Fruit fly (Drosophila melanogaster) whole organism, embryonic: ENCODE data around the gene Atac2.

Experiments used
- BtbVII ChIP-seq: fragments of 200-800 bp; sonication (Bioruptor generic); optimal IDR thresholded peaks from 3 replicates; lab custom pipeline; 2017; ENCODE audit warnings: missing biosample characterization, mild to moderate bottlenecking, missing genetic modification characterization
- CG1024 ChIP-seq: fragments of 200-800 bp; sonication (Bioruptor generic); IDR thresholded peaks from 2 replicates; pipeline ENCODE4 v1.3.6; 2022; ENCODE audit warnings: missing biosample characterization, missing genetic modification characterization
- CG10321 ChIP-seq: fragments of 200-800 bp; sonication (Bioruptor generic); IDR thresholded peaks from 2 replicates; pipeline ENCODE4 v1.3.6; 2022; ENCODE audit warnings: missing biosample characterization, missing genetic modification characterization
- CG10959 ChIP-seq: fragments of 200-800 bp; sonication (Bioruptor generic); IDR thresholded peaks from 2 replicates; pipeline ENCODE4 v1.3.6; 2022; ENCODE audit warnings: missing biosample characterization, missing genetic modification characterization
- CG11093 ChIP-seq: fragments of 200-800 bp; sonication (Bioruptor generic); IDR thresholded peaks from 3 replicates; pipeline ENCODE4 v1.3.6; 2022; ENCODE audit warnings: missing biosample characterization, missing genetic modification characterization
- CG15479 ChIP-seq: fragments of 200-800 bp; sonication (Bioruptor generic); optimal IDR thresholded peaks from 3 replicates; lab custom pipeline; 2019; ENCODE audit warnings: missing biosample characterization, mild to moderate bottlenecking, missing genetic modification characterization, moderate library complexity
- CG16815 ChIP-seq: fragments of 200-800 bp; sonication (Bioruptor generic); optimal IDR thresholded peaks from 3 replicates; lab custom pipeline; 2017; ENCODE audit warnings: missing biosample characterization, mild to moderate bottlenecking, missing genetic modification characterization
- CG2116 ChIP-seq: fragments of 200-800 bp; sonication (Bioruptor generic); optimal IDR thresholded peaks from 3 replicates; lab custom pipeline; 2018; ENCODE audit warnings: missing biosample characterization, mild to moderate bottlenecking, missing genetic modification characterization
- CG34376 ChIP-seq: fragments of 200-800 bp; sonication (Bioruptor generic); optimal IDR thresholded peaks from 2 replicates; lab custom pipeline; 2018; ENCODE audit warnings: missing biosample characterization, mild to moderate bottlenecking, missing genetic modification characterization
- CG3726 ChIP-seq: fragments of 200-800 bp; sonication (Bioruptor generic); IDR thresholded peaks from 3 replicates; pipeline ENCODE4, ENCODE4 v1.3.6; 2022; ENCODE audit warnings: missing biosample characterization, missing genetic modification characterization
- CG4328 ChIP-seq: fragments of 200-800 bp; sonication (Bioruptor generic); optimal IDR thresholded peaks from 3 replicates; lab custom pipeline; 2017; ENCODE audit warnings: missing biosample characterization, missing genetic modification reagents, missing genetic modification characterization
- CG5953 ChIP-seq: fragments of 200-800 bp; sonication (Bioruptor generic); IDR thresholded peaks from 2 replicates; pipeline ENCODE4 v1.3.6; 2022; ENCODE audit warnings: missing biosample characterization, missing genetic modification characterization
- CG6689 ChIP-seq: fragments of 200-800 bp; sonication (Bioruptor generic); IDR thresholded peaks from 2 replicates; pipeline ENCODE4 v1.3.6; 2022; ENCODE audit warnings: missing biosample characterization, missing genetic modification characterization
- CG7271 ChIP-seq: fragments of 200-800 bp; sonication (Bioruptor generic); optimal IDR thresholded peaks from 2 replicates; lab custom pipeline; 2018; ENCODE audit warnings: missing biosample characterization, mild to moderate bottlenecking, missing genetic modification characterization, moderate library complexity
- CG7357 ChIP-seq: fragments of 200-800 bp; sonication (Bioruptor generic); IDR thresholded peaks from 3 replicates; pipeline ENCODE4 v1.3.6; 2022; ENCODE audit warnings: missing biosample characterization, missing genetic modification characterization
- CG7745 ChIP-seq: fragments of 200-800 bp; sonication (Bioruptor generic); optimal IDR thresholded peaks from 2 replicates; lab custom pipeline; 2018; ENCODE audit warnings: missing biosample characterization, mild to moderate bottlenecking, missing genetic modification characterization, moderate library complexity
- CG7987 ChIP-seq: fragments of 200-800 bp; sonication (Bioruptor generic); optimal IDR thresholded peaks from 2 replicates; lab custom pipeline; 2018; ENCODE audit warnings: missing biosample characterization, mild to moderate bottlenecking, missing genetic modification characterization, moderate library complexity
- Deaf1 ChIP-seq: fragments of 200-800 bp; optimal IDR thresholded peaks from 3 replicates; lab custom pipeline; 2019; ENCODE audit warnings: missing biosample characterization, mild to moderate bottlenecking, missing genetic modification characterization, moderate library complexity
- Dll ChIP-seq: fragments of 200-800 bp; sonication (Bioruptor generic); IDR thresholded peaks from 4 replicates; pipeline ENCODE4 v1.3.6; 2022; ENCODE audit warnings: missing biosample characterization, missing genetic modification characterization; ENCODE audit not compliant: partially characterized antibody
- Fer3 ChIP-seq: fragments of 200-800 bp; sonication (Bioruptor generic); optimal IDR thresholded peaks from 2 replicates; lab custom pipeline; 2018; ENCODE audit warnings: missing biosample characterization, mild to moderate bottlenecking, missing genetic modification characterization, moderate library complexity
- GATAe ChIP-seq: fragments of 200-800 bp; sonication (Bioruptor generic); conservative IDR thresholded peaks from 2 replicates; pipeline ENCODE4 v1.3.6; 2022; ENCODE audit warnings: missing biosample characterization, missing genetic modification characterization
- Med ChIP-seq: fragments of 200-800 bp; sonication (Bioruptor generic); peaks from one replicate; lab custom pipeline; 2016; ENCODE audit warnings: missing biosample characterization, missing genetic modification characterization, mild to moderate bottlenecking, inconsistent platforms, moderate library complexity
- NK7.1 ChIP-seq: fragments of 200-800 bp; sonication (Bioruptor generic); optimal IDR thresholded peaks from 3 replicates; lab custom pipeline; 2016; ENCODE audit warnings: missing biosample characterization, missing genetic modification characterization
- Nf-YA ChIP-seq: fragments of 200-800 bp; sonication (Bioruptor generic); IDR thresholded peaks from 2 replicates; pipeline ENCODE4 v1.3.6; 2022; ENCODE audit warnings: missing biosample characterization, missing genetic modification characterization
- Oaz ChIP-seq: fragments of 200-800 bp; sonication (Bioruptor generic); IDR thresholded peaks from 2 replicates; pipeline ENCODE4 v1.3.6; 2022; ENCODE audit warnings: missing biosample characterization, missing genetic modification characterization
- Pdp1 ChIP-seq, 2 experiments: fragments of 200-800 bp; sonication (Bioruptor generic); optimal IDR thresholded peaks; 3 replicates each; lab custom pipeline; 2016; ENCODE audit warnings: missing biosample characterization in 2 of 2, missing genetic modification characterization in 2 of 2, mild to moderate bottlenecking in 1 of 2, moderate library complexity in 1 of 2
- Scr ChIP-seq: fragments of 200-800 bp; sonication (Bioruptor generic); IDR thresholded peaks from 2 replicates; pipeline ENCODE4 v1.3.6; 2022; ENCODE audit warnings: missing biosample characterization, missing genetic modification characterization; ENCODE audit not compliant: partially characterized antibody
- Sox102F ChIP-seq: fragments of 200-800 bp; sonication (Bioruptor generic); optimal IDR thresholded peaks from 2 replicates; lab custom pipeline; 2018; ENCODE audit warnings: missing biosample characterization, mild to moderate bottlenecking, missing genetic modification characterization, moderate library complexity
- Trl ChIP-seq, 3 experiments: fragments of >200 bp in 2 of 3; fragments of 200-800 bp in 1 of 3; sonication (Bioruptor generic) in 1 of 3; optimal IDR thresholded peaks; 2 replicates in 1 of 3; 3 replicates in 2 of 3; lab custom pipeline; 2016 to 2017; ENCODE audit warnings: missing biosample characterization in 1 of 3, missing genetic modification characterization in 1 of 3
- abd-A ChIP-seq: fragments of 200-800 bp; sonication (Bioruptor generic); optimal IDR thresholded peaks from 3 replicates; lab custom pipeline; 2019; ENCODE audit warnings: missing biosample characterization, mild to moderate bottlenecking, missing genetic modification characterization, moderate library complexity
- bbx ChIP-seq: fragments of 200-800 bp; sonication (Bioruptor generic); IDR thresholded peaks from 2 replicates; pipeline ENCODE4 v1.3.6; 2022; ENCODE audit warnings: missing biosample characterization, missing genetic modification characterization; ENCODE audit not compliant: partially characterized antibody
- crol ChIP-seq: fragments of 200-800 bp; sonication (Bioruptor generic); IDR thresholded peaks from 2 replicates; pipeline ENCODE4 v1.3.6; 2022; ENCODE audit warnings: missing biosample characterization, missing genetic modification characterization
- dimm ChIP-seq: fragments of 200-800 bp; sonication (Bioruptor generic); IDR thresholded peaks from 2 replicates; pipeline ENCODE4 v1.3.6; 2022; ENCODE audit warnings: missing biosample characterization, missing genetic modification characterization
- exex ChIP-seq: fragments of 200-800 bp; sonication (Bioruptor generic); optimal IDR thresholded peaks from 4 replicates; lab custom pipeline; 2018; ENCODE audit warnings: missing biosample characterization, mild to moderate bottlenecking, missing genetic modification characterization, moderate library complexity
- ftz-f1 ChIP-seq: fragments of 200-800 bp; sonication (Bioruptor generic); optimal IDR thresholded peaks from 2 replicates; lab custom pipeline; 2016; ENCODE audit warnings: missing biosample characterization, missing genetic modification characterization
- lab ChIP-seq: fragments of 200-800 bp; sonication (Bioruptor generic); optimal IDR thresholded peaks from 3 replicates; lab custom pipeline; 2017; ENCODE audit warnings: missing biosample characterization, missing genetic modification characterization, mild to moderate bottlenecking, moderate library complexity, missing genetic modification reagents
- mirr ChIP-seq: fragments of 200-800 bp; sonication (Bioruptor generic); optimal IDR thresholded peaks from 3 replicates; lab custom pipeline; 2018; ENCODE audit warnings: missing biosample characterization, mild to moderate bottlenecking, missing genetic modification characterization
- nau ChIP-seq: fragments of 200-800 bp; sonication (Bioruptor generic); optimal IDR thresholded peaks from 3 replicates; lab custom pipeline; 2017; ENCODE audit warnings: missing biosample characterization, mild to moderate bottlenecking, missing genetic modification characterization, missing genetic modification reagents
- row ChIP-seq: fragments of 200-800 bp; sonication (Bioruptor generic); IDR thresholded peaks from 3 replicates; pipeline ENCODE4 v1.3.6; 2022; ENCODE audit warnings: missing biosample characterization, missing genetic modification characterization
- sd ChIP-seq: fragments of 200-800 bp; sonication (Bioruptor generic); optimal IDR thresholded peaks from 3 replicates; lab custom pipeline; 2018; ENCODE audit warnings: missing biosample characterization, mild to moderate bottlenecking, missing genetic modification characterization, moderate library complexity
- sens ChIP-seq: fragments of 200-800 bp; sonication (Bioruptor generic); peaks from one replicate; lab custom pipeline; 2016; ENCODE audit warnings: missing biosample characterization, missing genetic modification characterization
- sug ChIP-seq: fragments of 200-800 bp; optimal IDR thresholded peaks from 2 replicates; lab custom pipeline; 2019; ENCODE audit warnings: missing biosample characterization, mild to moderate bottlenecking, missing genetic modification characterization, moderate library complexity
- vvl ChIP-seq: fragments of 200-800 bp; sonication (Bioruptor generic); IDR thresholded peaks from 2 replicates; pipeline ENCODE4 v1.3.6; 2022; ENCODE audit warnings: missing biosample characterization, missing genetic modification characterization
- wdn ChIP-seq: fragments of 200-800 bp; sonication (Bioruptor generic); IDR thresholded peaks from 2 replicates; pipeline ENCODE4 v1.3.6; 2022; ENCODE audit warnings: missing biosample characterization, missing genetic modification characterization
- z ChIP-seq: fragments of 200-800 bp; sonication (Bioruptor generic); IDR thresholded peaks from 3 replicates; pipeline ENCODE4 v1.3.6; 2022; ENCODE audit warnings: missing biosample characterization, missing genetic modification characterization
- zf30C ChIP-seq: fragments of 200-800 bp; sonication (Bioruptor generic); optimal IDR thresholded peaks from 3 replicates; lab custom pipeline; 2018; ENCODE audit warnings: missing biosample characterization, mild to moderate bottlenecking, missing genetic modification characterization

Atac2 gene

DNA sequence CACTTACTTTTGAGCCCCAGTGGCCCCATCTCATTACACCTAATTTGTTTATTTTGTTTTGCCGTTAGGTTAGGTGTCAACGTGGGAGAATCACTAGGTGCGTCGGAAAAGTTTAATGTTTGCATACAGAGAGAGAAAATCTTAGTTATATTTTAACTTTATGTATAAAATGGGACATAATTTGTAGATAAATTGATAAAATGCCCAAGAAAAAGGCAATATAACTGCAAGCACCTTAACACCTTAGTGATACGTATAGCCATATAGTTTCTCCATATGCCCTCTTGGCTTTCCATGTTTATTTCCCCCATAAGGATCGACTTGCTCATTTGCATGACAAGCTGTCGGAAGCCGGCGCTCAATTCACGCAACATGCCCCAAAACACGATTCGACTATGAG is 26.9 kb upstream of the Atac2 start:
- TF ChIP-seq sens (peak; percentile 34), CG16815 (GFP tag; lab: Kevin White, UChicago) (no peak), row (GFP tag; lab: Robert Waterston, UW) (peak; percentile 8; the same call in 1 of the 3 replicates), CG11093 (GFP tag; lab: Robert Waterston, UW) (no peak), Fer3 (no peak), wdn (GFP tag; lab: Robert Waterston, UW) (0 out of 2 replicates have a peak, but pooled peaks have one; percentile 36), vvl (0 out of 2 replicates have a peak, but pooled peaks have one; percentile 28), CG3726 (0 out of 3 replicates have a peak, but pooled peaks have one; percentile 16), Sox102F (peak; percentile 6), abd-A (tag; lab: Kevin White, UChicago) (no peak)

dm6 chr2L:18632389-18632788 is 20.3 kb upstream of the Atac2 start:
- TF ChIP-seq CG4328 (no peak), nau (GFP tag; lab: Kevin White, UChicago) (no peak)

DNA sequence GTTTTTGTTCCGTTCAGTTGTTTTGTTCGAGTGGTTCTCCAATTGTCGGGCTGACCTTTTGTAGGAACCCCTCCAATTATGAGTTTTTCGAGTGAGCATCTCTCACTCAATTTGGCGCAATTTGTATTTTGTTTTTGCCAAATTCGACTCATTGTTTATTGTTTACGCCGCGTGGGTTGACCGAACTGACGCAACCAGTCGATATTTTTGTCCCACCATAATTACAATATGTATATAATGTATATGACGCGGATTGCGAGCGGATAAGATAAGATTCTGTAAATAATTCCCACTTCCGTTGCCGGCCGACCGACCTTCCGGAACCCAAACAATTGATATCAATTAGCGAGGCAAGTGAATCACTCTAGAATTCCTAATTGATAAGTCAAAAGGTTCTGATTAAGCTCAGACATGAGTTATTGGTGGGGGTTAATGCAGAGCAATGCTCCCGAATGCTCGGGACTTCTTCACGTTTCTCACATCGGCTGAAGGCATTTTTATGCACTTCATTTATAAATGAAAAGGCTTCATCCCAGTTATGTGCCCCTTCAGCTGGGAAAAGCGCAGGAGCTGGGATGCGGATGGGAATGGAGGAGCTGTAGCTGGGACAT is 18.7 kb upstream of the Atac2 start:
- TF ChIP-seq lab (GFP tag; lab: Kevin White, UChicago) (peak; percentile 33), GATAe (GFP tag; lab: Robert Waterston, UW) (peak; percentile 61), exex (peak; percentile 84), CG34376 (GFP tag; lab: Kevin White, UChicago) (peak; percentile 44), mirr (peak; percentile 79), sens (peak; percentile 63), Med (GFP tag; lab: Kevin White, UChicago) (peak; percentile 25), z (peak; percentile 53; the same call in 1 of the 3 replicates), Pdp1 (GFP tag; optimal IDR thresholded peaks at IDR 0.05; lab: Kevin White, UChicago) (peak in 1 of 2 experiments; percentile 71), CG7357 (no peak), CG1024 (GFP tag; lab: Robert Waterston, UW) (no peak), ftz-f1 (no peak), sd (tag; lab: Kevin White, UChicago) (peak; percentile 54), sug (peak; percentile 19), CG7987 (GFP tag; lab: Kevin White, UChicago) (no peak)
- TF ChIP-seq, all 482 proteins: peak for 11

- TF ChIP-seq CG5953 (GFP tag; lab: Robert Waterston, UW) (peak; percentile 30; the same call in 1 of the 2 replicates), dimm (GFP tag; lab: Robert Waterston, UW) (no peak), Nf-YA (GFP tag; lab: Robert Waterston, UW) (no peak), CG7745 (tag; lab: Kevin White, UChicago) (no peak), Dll (GFP tag; lab: Robert Waterston, UW) (no peak), Trl (optimal IDR thresholded peaks at IDR 0.05; lab: Kevin White, UChicago) (peak; percentile 46 to 51), Trl (GFP tag; optimal IDR thresholded peaks at IDR 0.05; lab: Kevin White, UChicago) (no peak), Med (GFP tag; lab: Kevin White, UChicago) (peak; percentile 34), zf30C (no peak), CG7271 (tag; lab: Kevin White, UChicago) (no peak), BtbVII (no peak), crol (GFP tag; lab: Robert Waterston, UW) (peak; percentile 94), CG6689 (GFP tag; lab: Robert Waterston, UW) (no peak), CG2116 (GFP tag; lab: Kevin White, UChicago) (no peak), CG10959 (no peak), CG15479 (peak; percentile 96), Oaz (GFP tag; lab: Robert Waterston, UW) (no peak), NK7.1 (GFP tag; lab: Kevin White, UChicago) (no peak), CG11093 (GFP tag; lab: Robert Waterston, UW) (no peak), Deaf1 (tag; lab: Kevin White, UChicago) (no peak), vvl (peak; percentile 74), CG10321 (GFP tag; lab: Robert Waterston, UW) (peak; percentile 73), bbx (peak; percentile 23; the same call in 1 of the 2 replicates), Scr (GFP tag; lab: Robert Waterston, UW) (no peak)
These were observed 17.1 kb upstream of the Atac2 start for dm6 chr2L:18629144-18629543.
